Worm (Caenorhabditis elegans) whole organism, L4 larva: ENCODE data around the gene tag-343.

Experiments used
- F26F4.8 ChIP-seq: fragments of 200-800 bp; sonication (Bioruptor generic); conservative IDR thresholded peaks from 2 replicates; pipeline ENCODE4 v1.3.6; 2022; ENCODE audit warnings: missing genetic modification characterization, missing compliant biosample characterization
- R02D3.7 ChIP-seq: fragments of 150-350 bp; sonication (generic microtip); optimal IDR thresholded peaks from 3 replicates; lab custom pipeline; 2014; ENCODE audit warnings: missing biosample characterization, missing genetic modification characterization
- Y5F2A.4 ChIP-seq: fragments of 200-800 bp; sonication (Bioruptor generic); optimal IDR thresholded peaks from 2 replicates; lab custom pipeline; 2018; ENCODE audit warnings: mild to moderate bottlenecking, missing genetic modification characterization, missing compliant biosample characterization
- ZK546.5 ChIP-seq, 2 experiments: sonication (generic microtip); optimal IDR thresholded peaks; 2 replicates each; lab custom pipeline; 2017; ENCODE audit warnings: missing biosample characterization in 2 of 2, missing genetic modification characterization in 2 of 2
- ceh-32 ChIP-seq: sonication (generic microtip); optimal IDR thresholded peaks from 2 replicates; lab custom pipeline; 2016; ENCODE audit warnings: mild to moderate bottlenecking, missing genetic modification characterization, missing compliant biosample characterization; ENCODE audit not compliant: poor library complexity
- ces-1 ChIP-seq: fragments of 150-350 bp; sonication (generic microtip); optimal IDR thresholded peaks from 4 replicates; lab custom pipeline; 2014; ENCODE audit warnings: missing biosample characterization, missing genetic modification reagents, missing genetic modification characterization
- daf-16 ChIP-seq, 3 experiments: sonication (generic microtip); optimal IDR thresholded peaks; 2 replicates each; lab custom pipeline; 2016 to 2017; ENCODE audit warnings: missing genetic modification characterization in 3 of 3, missing genetic modification reagents in 3 of 3, mild to moderate bottlenecking in 2 of 3, missing compliant biosample characterization in 2 of 3, missing biosample characterization in 1 of 3, moderate library complexity in 1 of 3
- daf-8 ChIP-seq: fragments of 200-800 bp; sonication (Bioruptor generic); IDR thresholded peaks from 2 replicates; pipeline ENCODE4 v1.3.6; 2022; ENCODE audit warnings: missing genetic modification characterization, missing compliant biosample characterization
- dmd-6 ChIP-seq: fragments of 200-800 bp; sonication (Bioruptor generic); IDR thresholded peaks from 2 replicates; pipeline ENCODE4 v1.3.6; 2022; ENCODE audit warnings: missing genetic modification reagents, missing genetic modification characterization, missing compliant biosample characterization
- dmd-8 ChIP-seq: fragments of 200-800 bp; sonication (Bioruptor generic); IDR thresholded peaks from 2 replicates; pipeline ENCODE4 v1.3.6; 2022; ENCODE audit warnings: missing genetic modification characterization, missing compliant biosample characterization
- duxl-1 ChIP-seq: sonication (generic microtip); optimal IDR thresholded peaks from 2 replicates; lab custom pipeline; 2016; ENCODE audit warnings: mild to moderate bottlenecking, missing genetic modification characterization, moderate library complexity, missing compliant biosample characterization; ENCODE audit not compliant: poor library complexity
- fkh-10 ChIP-seq: fragments of 150-350 bp; optimal IDR thresholded peaks from 2 replicates; lab custom pipeline; 2014; ENCODE audit warnings: missing biosample characterization, missing genetic modification reagents, missing genetic modification characterization
- hlh-11 ChIP-seq: fragments of 200-800 bp; sonication (Bioruptor generic); optimal IDR thresholded peaks from 2 replicates; lab custom pipeline; 2018; ENCODE audit warnings: mild to moderate bottlenecking, missing genetic modification characterization, missing compliant biosample characterization
- lin-1 ChIP-seq: fragments of 200-800 bp; sonication (Bioruptor generic); IDR thresholded peaks from 2 replicates; pipeline ENCODE4 v1.3.6; 2022; ENCODE audit warnings: missing genetic modification reagents, missing genetic modification characterization, missing compliant biosample characterization
- lin-15B ChIP-seq: fragments of 150-350 bp; sonication (generic microtip); optimal IDR thresholded peaks from 3 replicates; lab custom pipeline; 2014; ENCODE audit warnings: missing biosample characterization, missing genetic modification characterization
- lin-39 ChIP-seq: fragments of 150-350 bp; optimal IDR thresholded peaks from 2 replicates; lab custom pipeline; 2014; ENCODE audit warnings: missing biosample characterization, missing genetic modification reagents, missing genetic modification characterization
- lir-3 ChIP-seq: sonication (generic microtip); optimal IDR thresholded peaks from 2 replicates; lab custom pipeline; 2016; ENCODE audit warnings: mild to moderate bottlenecking, missing genetic modification characterization, missing compliant biosample characterization
- lsy-2 ChIP-seq, 2 experiments: fragments of 150-350 bp in 1 of 2; sonication (generic microtip) in 1 of 2; optimal IDR thresholded peaks; 2 replicates each; lab custom pipeline; 2014 to 2017; ENCODE audit warnings: missing biosample characterization in 2 of 2, missing genetic modification characterization in 2 of 2
- mep-1 ChIP-seq: fragments of 150-350 bp; sonication (generic microtip); optimal IDR thresholded peaks from 3 replicates; lab custom pipeline; 2014; ENCODE audit warnings: missing biosample characterization, missing genetic modification characterization
- mxl-3 ChIP-seq: fragments of 200-800 bp; sonication (Bioruptor generic); optimal IDR thresholded peaks from 2 replicates; lab custom pipeline; 2018; ENCODE audit warnings: mild to moderate bottlenecking, missing genetic modification characterization, missing compliant biosample characterization
- nhr-111 ChIP-seq: fragments of 200-800 bp; sonication (Bioruptor generic); optimal IDR thresholded peaks from 2 replicates; lab custom pipeline; 2018; ENCODE audit warnings: mild to moderate bottlenecking, missing genetic modification characterization, missing compliant biosample characterization
- nhr-25 ChIP-seq: sonication (generic microtip); optimal IDR thresholded peaks from 2 replicates; lab custom pipeline; 2017; ENCODE audit warnings: missing genetic modification characterization, mild to moderate bottlenecking, missing compliant biosample characterization, antibody characterized with exemption, moderate library complexity, borderline replicate concordance; ENCODE audit not compliant: insufficient read depth
- nhr-28 ChIP-seq: fragments of 150-350 bp; optimal IDR thresholded peaks from 2 replicates; lab custom pipeline; 2014; ENCODE audit warnings: missing biosample characterization, missing genetic modification characterization
- php-3 ChIP-seq: fragments of 200-800 bp; sonication (Bioruptor generic); IDR thresholded peaks from 2 replicates; pipeline ENCODE4 v1.3.6; 2022; ENCODE audit warnings: missing genetic modification reagents, missing genetic modification characterization, missing compliant biosample characterization
- rbr-2 ChIP-seq: sonication (generic microtip); optimal IDR thresholded peaks from 2 replicates; lab custom pipeline; 2016; ENCODE audit warnings: missing genotype, missing genetic modification characterization, missing compliant biosample characterization
- set-16 ChIP-seq: fragments of 200-800 bp; sonication (Bioruptor generic); IDR thresholded peaks from 2 replicates; pipeline ENCODE4 v1.3.6; 2022; ENCODE audit warnings: missing genetic modification reagents, missing genetic modification characterization, missing compliant biosample characterization
- snpc-1.2 ChIP-seq: fragments of 200-800 bp; sonication (Bioruptor generic); IDR thresholded peaks from 2 replicates; pipeline ENCODE4 v1.3.6; 2022; ENCODE audit warnings: missing genetic modification reagents, missing genetic modification characterization, missing compliant biosample characterization
- snpc-4 ChIP-seq: fragments of 150-350 bp; optimal IDR thresholded peaks from 2 replicates; lab custom pipeline; 2014; ENCODE audit warnings: missing biosample characterization, missing genetic modification characterization
- tag-97 ChIP-seq: fragments of 200-800 bp; sonication (Bioruptor generic); IDR thresholded peaks from 2 replicates; pipeline ENCODE4 v1.3.6; 2022; ENCODE audit warnings: missing genetic modification characterization, missing compliant biosample characterization
- unc-39 ChIP-seq: sonication (generic microtip); optimal IDR thresholded peaks from 2 replicates; lab custom pipeline; 2017; ENCODE audit warnings: missing biosample characterization, missing genetic modification characterization
- unc-62 ChIP-seq, 3 experiments: fragments of 150-350 bp in 1 of 3; sonication (generic microtip); optimal IDR thresholded peaks in 2 of 3; peaks in 1 of 3; 1 replicate in 1 of 3; 2 replicates in 2 of 3; lab custom pipeline; 2014 to 2017; ENCODE audit warnings: missing biosample characterization in 3 of 3, missing genetic modification characterization in 3 of 3, missing genetic modification reagents in 3 of 3, missing genotype in 1 of 3
- zfp-3 ChIP-seq: fragments of 200-800 bp; sonication (Bioruptor generic); conservative IDR thresholded peaks from 2 replicates; pipeline ENCODE4 v1.3.6; 2022; ENCODE audit warnings: missing genetic modification reagents, missing genetic modification characterization, missing compliant biosample characterization
- zip-2 ChIP-seq: fragments of 150-350 bp; optimal IDR thresholded peaks from 2 replicates; lab custom pipeline; 2014; ENCODE audit warnings: missing biosample characterization, missing genetic modification characterization
- ztf-11 ChIP-seq: fragments of 150-350 bp; optimal IDR thresholded peaks from 2 replicates; lab custom pipeline; 2014; ENCODE audit warnings: missing biosample characterization, missing genetic modification characterization

Gene tag-343

DNA sequence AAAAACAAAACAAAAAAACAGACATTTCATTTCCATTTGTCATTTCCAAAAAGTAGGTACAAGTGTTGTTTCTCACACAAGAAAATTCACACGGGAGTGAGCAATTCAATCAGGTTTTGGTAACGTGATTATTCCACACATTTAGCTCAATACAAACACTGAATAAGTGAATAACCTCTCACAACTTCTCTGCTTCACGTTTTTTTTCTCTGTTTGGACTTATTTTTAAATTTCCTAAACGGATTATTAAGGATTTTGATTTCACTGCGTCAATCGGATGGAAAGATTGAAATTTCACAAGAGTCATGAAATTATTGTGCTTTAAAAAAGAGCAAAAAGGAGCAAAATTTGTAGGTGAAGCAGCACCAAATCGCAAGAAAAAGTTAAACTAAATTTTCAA is 14.3 kb downstream of the tag-343 start:
- TF ChIP-seq lin-1 (GFP tag; lab: Robert Waterston, UW) (no peak), R02D3.7 (tag; lab: Kevin White, UChicago) (no peak), nhr-25 (no peak)

DNA sequence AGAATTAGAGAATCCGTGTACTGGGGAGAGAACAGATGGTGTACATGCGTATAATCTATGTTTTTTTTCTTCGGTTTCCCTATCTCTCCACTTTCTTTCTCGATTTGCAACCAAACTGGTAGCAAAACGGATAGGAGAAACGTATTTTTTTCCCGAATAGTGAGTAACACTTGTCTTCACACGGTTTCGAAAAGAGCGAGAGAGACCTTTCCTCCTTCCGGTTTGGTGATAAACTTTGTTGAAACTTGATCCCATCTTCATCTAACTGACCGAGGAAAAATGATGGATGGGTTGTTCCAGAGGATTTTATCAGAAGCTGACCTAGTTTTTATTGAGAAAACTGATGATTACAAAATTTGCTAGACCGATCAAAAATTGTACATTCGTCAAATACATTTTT is 16.2 kb downstream of the tag-343 start:
- TF ChIP-seq F26F4.8 (no peak), rbr-2 (tag; lab: Kevin White, UChicago) (no peak), mxl-3 (GFP tag; lab: Kevin White, UChicago) (peak; percentile 22), nhr-28 (tag; lab: Kevin White, UChicago) (peak; percentile 3), ces-1 (GFP tag; lab: Kevin White, UChicago) (no peak), unc-62 (GFP tag; optimal IDR thresholded peaks at IDR 0.05 in 1 of 2; lab: Kevin White, UChicago) (peak in 1 of 2 experiments; percentile 60), unc-62 (tag; optimal IDR thresholded peaks at IDR 0.05; lab: Kevin White, UChicago) (no peak)

DNA sequence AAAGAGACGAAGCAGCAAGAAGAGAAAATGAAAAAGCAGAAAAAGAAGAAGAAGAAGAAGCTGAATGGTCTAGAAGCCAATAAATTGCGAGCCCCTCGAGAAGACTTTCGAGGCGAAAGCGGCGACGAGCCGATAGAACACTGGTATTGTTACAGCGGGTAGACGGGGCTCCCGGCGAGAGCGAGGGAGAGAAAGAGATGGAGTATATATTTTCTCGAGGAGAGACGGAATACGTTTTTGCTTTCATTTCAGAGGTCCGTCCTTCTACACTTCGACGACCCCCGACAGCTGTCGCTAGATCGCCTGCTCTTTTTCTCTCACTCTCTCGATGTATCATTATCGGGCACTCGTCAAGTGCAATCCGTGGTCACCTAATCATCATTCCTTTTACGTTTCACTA is 19.2 kb downstream of the tag-343 start:
- TF ChIP-seq daf-16 (GFP tag; optimal IDR thresholded peaks at IDR 0.05; lab: Kevin White, UChicago) (peak in 1 of 2 experiments; percentile 11), daf-16 (tag; optimal IDR thresholded peaks at IDR 0.05; lab: Kevin White, UChicago) (no peak), set-16 (peak; percentile 42; the same call in 1 of the 2 replicates), zfp-3 (GFP tag; lab: Robert Waterston, UW) (no peak), hlh-11 (tag; lab: Kevin White, UChicago) (peak; percentile 42)

DNA sequence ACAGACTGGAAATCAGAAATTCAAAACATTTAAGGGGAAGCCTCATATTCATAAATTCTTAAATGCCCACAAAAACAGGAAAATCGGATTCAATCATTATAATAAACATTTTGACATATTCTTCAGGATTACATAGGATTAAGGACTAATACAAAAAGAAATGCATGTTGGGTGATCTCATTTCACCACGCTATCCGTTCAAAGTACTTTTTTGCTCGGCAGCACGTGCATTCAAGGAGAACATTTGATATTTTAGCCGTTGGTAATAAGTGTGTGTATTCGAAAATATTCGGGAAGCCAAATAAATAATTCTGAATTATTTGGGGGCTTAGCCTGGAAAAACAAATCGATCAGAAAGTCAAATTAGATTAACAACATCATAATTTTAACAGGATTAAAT is 23.9 kb downstream of the tag-343 start:
- no peak for TF ChIP-seq dmd-8
- no peak for TF ChIP-seq lsy-2 (tag; optimal IDR thresholded peaks at IDR 0.05; lab: Kevin White, UChicago)
- TF ChIP-seq lin-39 (tag; lab: Kevin White, UChicago) = no peak
- TF ChIP-seq ztf-11 (tag; lab: Kevin White, UChicago) = no peak
- TF ChIP-seq ceh-32 (tag; lab: Kevin White, UChicago) = no peak
- no peak for TF ChIP-seq lin-15B (tag; lab: Kevin White, UChicago)
- TF ChIP-seq ces-1 (GFP tag; lab: Kevin White, UChicago) = no peak
- TF ChIP-seq Y5F2A.4 = no peak
- TF ChIP-seq mep-1 (tag; lab: Kevin White, UChicago) = no peak
- no peak for TF ChIP-seq duxl-1 (tag; lab: Kevin White, UChicago)
- no peak for TF ChIP-seq ZK546.5 (tag; optimal IDR thresholded peaks at IDR 0.05; lab: Kevin White, UChicago)

DNA sequence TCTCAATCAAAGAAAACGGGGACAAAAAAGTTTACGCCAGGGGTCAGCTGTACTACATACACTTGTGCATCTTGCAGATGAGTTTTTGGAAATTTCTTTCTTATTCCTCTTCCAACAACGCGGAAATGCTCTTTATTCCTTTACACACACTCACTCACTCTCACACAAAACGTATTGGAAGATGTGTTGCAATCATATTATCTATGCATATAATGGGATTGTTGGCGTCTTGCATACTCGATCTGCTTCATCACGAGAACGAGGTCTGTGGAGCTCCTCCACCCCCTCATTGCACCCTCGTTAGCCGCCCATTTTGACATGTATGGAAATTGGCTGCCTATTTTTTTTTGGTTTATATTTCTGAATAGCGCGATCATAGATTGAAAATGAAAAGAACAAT is 25.8 kb downstream of the tag-343 start:
- TF ChIP-seq daf-8 (GFP tag; lab: Robert Waterston, UW) = no peak
- TF ChIP-seq dmd-6 = no peak
- no peak for TF ChIP-seq php-3 (GFP tag; lab: Robert Waterston, UW)
- no peak for TF ChIP-seq unc-39 (tag; lab: Kevin White, UChicago)
- no peak for TF ChIP-seq fkh-10 (GFP tag; lab: Kevin White, UChicago)
- no peak for TF ChIP-seq snpc-4
- TF ChIP-seq nhr-111 (GFP tag; lab: Kevin White, UChicago) = no peak
- TF ChIP-seq zip-2 (tag; lab: Kevin White, UChicago) = no peak
- TF ChIP-seq snpc-1.2 (GFP tag; lab: Robert Waterston, UW) = no peak
- TF ChIP-seq tag-97 (GFP tag; lab: Robert Waterston, UW) = no peak
- TF ChIP-seq lir-3 (tag; lab: Kevin White, UChicago) = no peak
- TF ChIP-seq, all 104 proteins: peak for 0
